Fruit fly (Drosophila melanogaster) whole organism, embryonic: Measurements from ENCODE around the gene CG31988.

ENCODE experiments used
- CG1024 ChIP-seq: fragments of 200-800 bp; sonication (Bioruptor generic); IDR thresholded peaks from 2 replicates; pipeline ENCODE4 v1.3.6; 2022; ENCODE audit warnings: missing biosample characterization, missing genetic modification characterization
- CG10431 ChIP-seq: fragments of 200-800 bp; sonication (Bioruptor generic); optimal IDR thresholded peaks from 3 replicates; lab custom pipeline; 2018; ENCODE audit warnings: missing biosample characterization, mild to moderate bottlenecking, missing genetic modification characterization
- CG11695 ChIP-seq: fragments of 200-800 bp; sonication (Bioruptor generic); IDR thresholded peaks from 3 replicates; pipeline ENCODE4 v1.3.6; 2022; ENCODE audit warnings: missing biosample characterization, missing genetic modification characterization
- CG11696 ChIP-seq: fragments of 200-800 bp; sonication (Bioruptor generic); IDR thresholded peaks from 2 replicates; pipeline ENCODE4 v1.3.6; 2022; ENCODE audit warnings: missing biosample characterization, missing genetic modification characterization
- CG12769 ChIP-seq: fragments of 200-800 bp; sonication (Bioruptor generic); optimal IDR thresholded peaks from 2 replicates; lab custom pipeline; 2019; ENCODE audit warnings: missing biosample characterization, mild to moderate bottlenecking, missing genetic modification characterization, moderate library complexity
- CG13123 ChIP-seq: fragments of 200-800 bp; sonication (Bioruptor generic); optimal IDR thresholded peaks from 2 replicates; lab custom pipeline; 2016; ENCODE audit warnings: missing biosample characterization, missing genetic modification characterization
- CG1602 ChIP-seq: fragments of 200-800 bp; sonication (Bioruptor generic); optimal IDR thresholded peaks from 3 replicates; lab custom pipeline; 2016; ENCODE audit warnings: missing biosample characterization, missing genetic modification characterization
- CG17186 ChIP-seq: fragments of 200-800 bp; sonication (Bioruptor generic); optimal IDR thresholded peaks from 3 replicates; lab custom pipeline; 2017; ENCODE audit warnings: missing biosample characterization, missing genetic modification reagents, missing genetic modification characterization
- CG17359 ChIP-seq: fragments of 200-800 bp; sonication (Bioruptor generic); optimal IDR thresholded peaks from 3 replicates; lab custom pipeline; 2018; ENCODE audit warnings: missing biosample characterization, mild to moderate bottlenecking, missing genetic modification characterization, moderate library complexity
- CG18262 ChIP-seq: fragments of 200-800 bp; optimal IDR thresholded peaks from 3 replicates; lab custom pipeline; 2019; ENCODE audit warnings: missing biosample characterization, mild to moderate bottlenecking, missing genetic modification characterization, moderate library complexity
- CG2712 ChIP-seq: fragments of 200-800 bp; optimal IDR thresholded peaks from 3 replicates; lab custom pipeline; 2019; ENCODE audit warnings: missing biosample characterization, mild to moderate bottlenecking, missing genetic modification characterization, moderate library complexity
- CG3065 ChIP-seq: fragments of 200-800 bp; sonication (Bioruptor generic); optimal IDR thresholded peaks from 2 replicates; lab custom pipeline; 2016; ENCODE audit warnings: missing biosample characterization, missing genetic modification characterization
- CG32532 ChIP-seq: fragments of 200-800 bp; sonication (Bioruptor generic); IDR thresholded peaks from 2 replicates; pipeline ENCODE4 v1.3.6; 2022; ENCODE audit warnings: missing biosample characterization, missing genetic modification characterization
- CG32767 ChIP-seq: fragments of 200-800 bp; sonication (Bioruptor generic); IDR thresholded peaks from 2 replicates; pipeline ENCODE4 v1.3.6; 2022; ENCODE audit warnings: missing biosample characterization, missing genetic modification characterization
- CG32772 ChIP-seq: fragments of 200-800 bp; sonication (Bioruptor generic); IDR thresholded peaks from 2 replicates; pipeline ENCODE4 v1.3.6; 2022; ENCODE audit warnings: missing biosample characterization, missing genetic modification characterization
- CG33557 ChIP-seq: fragments of 200-800 bp; sonication (Bioruptor generic); optimal IDR thresholded peaks from 2 replicates; lab custom pipeline; 2019; ENCODE audit warnings: missing biosample characterization, mild to moderate bottlenecking, missing genetic modification characterization, moderate library complexity
- CG3407 ChIP-seq: fragments of 200-800 bp; sonication (Bioruptor generic); optimal IDR thresholded peaks from 2 replicates; lab custom pipeline; 2018; ENCODE audit warnings: missing biosample characterization, mild to moderate bottlenecking, missing genetic modification characterization
- CG4328 ChIP-seq: fragments of 200-800 bp; sonication (Bioruptor generic); optimal IDR thresholded peaks from 3 replicates; lab custom pipeline; 2017; ENCODE audit warnings: missing biosample characterization, missing genetic modification reagents, missing genetic modification characterization
- CG6254 ChIP-seq: fragments of 200-800 bp; sonication (Bioruptor generic); optimal IDR thresholded peaks from 3 replicates; lab custom pipeline; 2017; ENCODE audit warnings: mild to moderate bottlenecking, missing biosample characterization, missing genetic modification reagents, missing genetic modification characterization
- CG6683 ChIP-seq: fragments of 200-800 bp; sonication (Bioruptor generic); optimal IDR thresholded peaks from 2 replicates; lab custom pipeline; 2017; ENCODE audit warnings: missing biosample characterization, mild to moderate bottlenecking, missing genetic modification characterization, missing genetic modification reagents
- CG7839 ChIP-seq: fragments of 200-800 bp; sonication (Bioruptor generic); optimal IDR thresholded peaks from 3 replicates; lab custom pipeline; 2018; ENCODE audit warnings: missing biosample characterization, mild to moderate bottlenecking, missing genetic modification characterization, moderate library complexity
- CG8281 ChIP-seq: fragments of 200-800 bp; sonication (Bioruptor generic); optimal IDR thresholded peaks from 2 replicates; lab custom pipeline; 2018; ENCODE audit warnings: missing biosample characterization, mild to moderate bottlenecking, missing genetic modification characterization, moderate library complexity
- CG8924 ChIP-seq: fragments of 200-800 bp; optimal IDR thresholded peaks from 3 replicates; lab custom pipeline; 2019; ENCODE audit warnings: missing biosample characterization, mild to moderate bottlenecking, missing genetic modification characterization, moderate library complexity
- CG9215 ChIP-seq: fragments of 200-800 bp; sonication (Bioruptor generic); IDR thresholded peaks from 2 replicates; pipeline ENCODE4 v1.3.6; 2022; ENCODE audit warnings: missing biosample characterization, missing genetic modification characterization
- GATAe ChIP-seq: fragments of 200-800 bp; sonication (Bioruptor generic); conservative IDR thresholded peaks from 2 replicates; pipeline ENCODE4 v1.3.6; 2022; ENCODE audit warnings: missing biosample characterization, missing genetic modification characterization
- MTF-1 ChIP-seq: fragments of 200-800 bp; sonication (Bioruptor generic); optimal IDR thresholded peaks from 2 replicates; lab custom pipeline; 2018; ENCODE audit warnings: missing biosample characterization, mild to moderate bottlenecking, missing genetic modification characterization, borderline replicate concordance
- Optix ChIP-seq: fragments of 200-800 bp; sonication (Bioruptor generic); IDR thresholded peaks from 3 replicates; pipeline ENCODE4 v1.3.6; 2022; ENCODE audit warnings: missing biosample characterization, missing genetic modification characterization
- Six4 ChIP-seq: fragments of 200-800 bp; sonication (Bioruptor generic); optimal IDR thresholded peaks from 2 replicates; lab custom pipeline; 2016; ENCODE audit warnings: missing biosample characterization, missing genetic modification characterization
- Sox100B ChIP-seq: fragments of 200-800 bp; sonication (Bioruptor generic); optimal IDR thresholded peaks from 3 replicates; lab custom pipeline; 2018; ENCODE audit warnings: missing biosample characterization, mild to moderate bottlenecking, missing genetic modification characterization
- Usf ChIP-seq: fragments of 200-800 bp; sonication (Bioruptor generic); optimal IDR thresholded peaks from 2 replicates; lab custom pipeline; 2017; ENCODE audit warnings: missing genotype, missing biosample characterization, missing genetic modification characterization
- abd-A ChIP-seq: fragments of 200-800 bp; sonication (Bioruptor generic); optimal IDR thresholded peaks from 3 replicates; lab custom pipeline; 2019; ENCODE audit warnings: missing biosample characterization, mild to moderate bottlenecking, missing genetic modification characterization, moderate library complexity
- aop ChIP-seq: fragments of 200-800 bp; sonication (Bioruptor generic); IDR thresholded peaks from 2 replicates; pipeline ENCODE4 v1.3.6; 2022; ENCODE audit warnings: missing biosample characterization, missing genetic modification characterization
- btn ChIP-seq: fragments of 200-800 bp; sonication (Bioruptor generic); optimal IDR thresholded peaks from 2 replicates; lab custom pipeline; 2016; ENCODE audit warnings: missing biosample characterization, missing genetic modification characterization
- cad ChIP-seq: fragments of >200 bp; optimal IDR thresholded peaks from 2 replicates; lab custom pipeline; 2017; ENCODE audit warnings: missing biosample characterization, missing genetic modification characterization
- da ChIP-seq: fragments of 200-800 bp; sonication (Bioruptor generic); optimal IDR thresholded peaks from 2 replicates; lab custom pipeline; 2016; ENCODE audit warnings: missing biosample characterization, missing genetic modification characterization
- disco-r ChIP-seq: fragments of 200-800 bp; sonication (Bioruptor generic); optimal IDR thresholded peaks from 2 replicates; lab custom pipeline; 2016; ENCODE audit warnings: missing biosample characterization, missing genetic modification characterization
- dmrt99B ChIP-seq: fragments of 200-800 bp; sonication (Bioruptor generic); optimal IDR thresholded peaks from 2 replicates; lab custom pipeline; 2018; ENCODE audit warnings: missing biosample characterization, mild to moderate bottlenecking, missing genetic modification characterization, moderate library complexity
- dysf ChIP-seq: fragments of 200-800 bp; sonication (Bioruptor generic); IDR thresholded peaks from 3 replicates; pipeline ENCODE4 v1.3.6; 2022; ENCODE audit warnings: missing biosample characterization, missing genetic modification characterization
- fd3F ChIP-seq: fragments of 200-800 bp; sonication (Bioruptor generic); optimal IDR thresholded peaks from 2 replicates; lab custom pipeline; 2018; ENCODE audit warnings: missing biosample characterization, mild to moderate bottlenecking, missing genetic modification characterization, moderate library complexity
- grau ChIP-seq: fragments of 200-800 bp; optimal IDR thresholded peaks from 3 replicates; lab custom pipeline; 2019; ENCODE audit warnings: missing biosample characterization, mild to moderate bottlenecking, missing genetic modification characterization, moderate library complexity
- gsb-n ChIP-seq: fragments of 200-800 bp; sonication (Bioruptor generic); optimal IDR thresholded peaks from 3 replicates; lab custom pipeline; 2018; ENCODE audit warnings: missing biosample characterization, mild to moderate bottlenecking, missing genetic modification characterization
- gt ChIP-seq: fragments of 200-800 bp; sonication (Bioruptor generic); IDR thresholded peaks from 2 replicates; pipeline ENCODE4 v1.3.6; 2022; ENCODE audit warnings: missing biosample characterization, missing genetic modification characterization
- h ChIP-seq: fragments of >200 bp; optimal IDR thresholded peaks from 2 replicates; lab custom pipeline; 2017
- nau ChIP-seq: fragments of 200-800 bp; sonication (Bioruptor generic); optimal IDR thresholded peaks from 3 replicates; lab custom pipeline; 2017; ENCODE audit warnings: missing biosample characterization, mild to moderate bottlenecking, missing genetic modification characterization, missing genetic modification reagents
- pfk ChIP-seq: fragments of 200-800 bp; sonication (Bioruptor generic); optimal IDR thresholded peaks from 2 replicates; lab custom pipeline; 2018; ENCODE audit warnings: missing biosample characterization, mild to moderate bottlenecking, missing genetic modification characterization, moderate library complexity
- pum ChIP-seq: fragments of 200-800 bp; sonication (Bioruptor generic); optimal IDR thresholded peaks from 2 replicates; lab custom pipeline; 2016; ENCODE audit warnings: missing biosample characterization, missing genetic modification characterization
- seq ChIP-seq: fragments of 200-800 bp; sonication (Bioruptor generic); IDR thresholded peaks from 2 replicates; pipeline ENCODE4 v1.3.6; 2022; ENCODE audit warnings: missing biosample characterization, missing genetic modification characterization
- sim ChIP-seq: fragments of 200-800 bp; sonication (Bioruptor generic); IDR thresholded peaks from 2 replicates; pipeline ENCODE4 v1.3.6; 2022; ENCODE audit warnings: missing biosample characterization, missing genetic modification characterization
- ssp ChIP-seq: fragments of 200-800 bp; sonication (Bioruptor generic); IDR thresholded peaks from 2 replicates; pipeline ENCODE4 v1.3.6; 2022; ENCODE audit warnings: missing biosample characterization, missing genetic modification characterization
- tin ChIP-seq: fragments of 200-800 bp; sonication (Bioruptor generic); optimal IDR thresholded peaks from 3 replicates; lab custom pipeline; 2016; ENCODE audit warnings: missing biosample characterization, missing genetic modification characterization
- tup ChIP-seq: fragments of 200-800 bp; sonication (Bioruptor generic); optimal IDR thresholded peaks from 2 replicates; lab custom pipeline; 2016; ENCODE audit warnings: missing biosample characterization, mild to moderate bottlenecking, missing genetic modification characterization, moderate library complexity
- yki ChIP-seq: fragments of >200 bp; optimal IDR thresholded peaks from 3 replicates; lab custom pipeline; 2018

CG31988 gene

dm6 chr2L:21163311-21163842 lies 39.2 kb downstream of the CG31988 start, which contains the start of gene Noc2 (continued):
- no peak for TF ChIP-seq CG13123
- no peak for TF ChIP-seq MTF-1 (GFP tag; lab: Kevin White, UChicago)
- TF ChIP-seq disco-r (GFP tag; lab: Kevin White, UChicago) = no peak
- no peak for TF ChIP-seq yki (lab: Kevin White, UChicago)
- TF ChIP-seq CG32767 (GFP tag; lab: Robert Waterston, UW) = peak; percentile 9; the same call in 1 of the 2 replicates
- no peak for TF ChIP-seq sim (GFP tag; lab: Robert Waterston, UW)
- TF ChIP-seq CG33557 (GFP tag; lab: Kevin White, UChicago) = no peak
- peak; percentile 2 for TF ChIP-seq CG3065 (GFP tag; lab: Kevin White, UChicago)
- peak; percentile 28; the same call in 1 of the 2 replicates for TF ChIP-seq ssp (GFP tag; lab: Robert Waterston, UW)
- no peak for TF ChIP-seq aop (GFP tag; lab: Robert Waterston, UW)
- TF ChIP-seq Six4 (GFP tag; lab: Kevin White, UChicago) = no peak
- peak; percentile 58 for TF ChIP-seq CG4328 (GFP tag; lab: Kevin White, UChicago)
- peak; percentile 60 for TF ChIP-seq CG1024 (GFP tag; lab: Robert Waterston, UW)
- TF ChIP-seq CG32532 (GFP tag; lab: Robert Waterston, UW) = peak; percentile 60
- TF ChIP-seq CG9215 = peak; percentile 36; the same call in 1 of the 2 replicates
- no peak for TF ChIP-seq abd-A (tag; lab: Kevin White, UChicago)
- TF ChIP-seq CG3407 (GFP tag; lab: Kevin White, UChicago) = no peak
- no peak for TF ChIP-seq da
- TF ChIP-seq CG6254 (GFP tag; lab: Kevin White, UChicago) = no peak
- TF ChIP-seq tup (GFP tag; lab: Kevin White, UChicago) = no peak
- TF ChIP-seq grau (tag; lab: Kevin White, UChicago) = peak; percentile 56
- TF ChIP-seq Sox100B (GFP tag; lab: Kevin White, UChicago) = peak; percentile 56
- no peak for TF ChIP-seq GATAe (GFP tag; lab: Robert Waterston, UW)
- peak; percentile 50 for TF ChIP-seq tin (GFP tag; lab: Kevin White, UChicago)
- peak; percentile 7 for TF ChIP-seq CG17359 (tag; lab: Kevin White, UChicago)
- TF ChIP-seq CG32772 = peak; percentile 35; the same call in 1 of the 2 replicates
- peak; percentile 49 for TF ChIP-seq CG7839 (tag; lab: Kevin White, UChicago)
- peak; percentile 24 for TF ChIP-seq CG1602 (GFP tag; lab: Kevin White, UChicago)
- peak; percentile 64 for TF ChIP-seq CG2712 (tag; lab: Kevin White, UChicago)
- peak; percentile 50 for TF ChIP-seq CG8924
- no peak for TF ChIP-seq CG11695
- no peak for TF ChIP-seq nau (GFP tag; lab: Kevin White, UChicago)
- 0 out of 2 replicates have a peak, but pooled peaks have one; percentile 39 for TF ChIP-seq CG11696 (GFP tag; lab: Robert Waterston, UW)
- TF ChIP-seq Usf (GFP tag; lab: Kevin White, UChicago) = peak; percentile 24
- peak; percentile 29 for TF ChIP-seq fd3F (GFP tag; lab: Kevin White, UChicago)
- peak; percentile 60 for TF ChIP-seq CG18262
- peak; percentile 6 for TF ChIP-seq CG12769 (tag; lab: Kevin White, UChicago)
- TF ChIP-seq Optix = no peak
- no peak for TF ChIP-seq h (lab: Kevin White, UChicago)
- TF ChIP-seq CG10431 (GFP tag; lab: Kevin White, UChicago) = no peak
- TF ChIP-seq gt = 0 out of 2 replicates have a peak, but pooled peaks have one; percentile 22
- TF ChIP-seq gsb-n = no peak
- TF ChIP-seq dysf (GFP tag; lab: Robert Waterston, UW) = peak; percentile 58
- TF ChIP-seq CG17186 (GFP tag; lab: Kevin White, UChicago) = no peak
- TF ChIP-seq CG8281 (tag; lab: Kevin White, UChicago) = no peak
- peak; percentile 31 for TF ChIP-seq dmrt99B
- TF ChIP-seq pum (GFP tag; lab: Kevin White, UChicago) = peak; percentile 51
- no peak for TF ChIP-seq seq
- no peak for TF ChIP-seq CG6683
- TF ChIP-seq pfk (GFP tag; lab: Kevin White, UChicago) = no peak
- TF ChIP-seq btn (GFP tag; lab: Kevin White, UChicago) = no peak
- TF ChIP-seq cad (GFP tag; lab: Kevin White, UChicago) = no peak
